Fruit fly (Drosophila melanogaster) whole organism, adult: ENCODE results near the gene Jhbp7.

ENCODE experiments used
- CG11617 ChIP-seq: fragments of 200-800 bp; sonication (Bioruptor generic); optimal IDR thresholded peaks from 2 replicates; lab custom pipeline; 2017; ENCODE audit warnings: mild to moderate bottlenecking, missing biosample characterization, missing genetic modification reagents, missing genetic modification characterization
- CG12768 ChIP-seq: fragments of 200-800 bp; sonication (Bioruptor generic); optimal IDR thresholded peaks from 2 replicates; lab custom pipeline; 2017; ENCODE audit warnings: missing biosample characterization, missing genetic modification characterization, mild to moderate bottlenecking, moderate library complexity, missing genetic modification reagents
- CG14711 ChIP-seq: fragments of 200-800 bp; sonication (Bioruptor generic); optimal IDR thresholded peaks from 2 replicates; lab custom pipeline; 2018; ENCODE audit warnings: missing biosample characterization, mild to moderate bottlenecking, missing genetic modification characterization, moderate library complexity
- CG1620 ChIP-seq: fragments of 200-800 bp; sonication (Bioruptor generic); optimal IDR thresholded peaks from 2 replicates; lab custom pipeline; 2016; ENCODE audit warnings: missing biosample characterization, missing genetic modification characterization
- CG33017 ChIP-seq: fragments of 200-800 bp; sonication (Bioruptor generic); optimal IDR thresholded peaks from 2 replicates; lab custom pipeline; 2018; ENCODE audit warnings: missing biosample characterization, mild to moderate bottlenecking, missing genetic modification characterization, moderate library complexity
- CG5204 ChIP-seq: fragments of 200-800 bp; sonication (Bioruptor generic); optimal IDR thresholded peaks from 2 replicates; lab custom pipeline; 2016; ENCODE audit warnings: missing biosample characterization, missing genetic modification characterization
- CG7045 ChIP-seq: fragments of 200-800 bp; sonication (Bioruptor generic); optimal IDR thresholded peaks from 2 replicates; lab custom pipeline; 2017; ENCODE audit warnings: missing biosample characterization, mild to moderate bottlenecking, missing genetic modification characterization
- CG7101 ChIP-seq: fragments of 200-800 bp; sonication (Bioruptor generic); optimal IDR thresholded peaks from 2 replicates; lab custom pipeline; 2018; ENCODE audit warnings: missing biosample characterization, mild to moderate bottlenecking, missing genetic modification characterization, moderate library complexity
- Clk ChIP-seq: fragments of 200-800 bp; sonication (Bioruptor generic); optimal IDR thresholded peaks from 2 replicates; lab custom pipeline; 2017; ENCODE audit warnings: missing biosample characterization, missing genetic modification characterization
- Crg-1 ChIP-seq: fragments of 200-800 bp; sonication (Bioruptor generic); optimal IDR thresholded peaks from 2 replicates; lab custom pipeline; 2016; ENCODE audit warnings: missing biosample characterization, missing genetic modification characterization
- Mnt ChIP-seq: fragments of 200-800 bp; sonication (Bioruptor generic); optimal IDR thresholded peaks from 2 replicates; lab custom pipeline; 2016; ENCODE audit warnings: missing biosample characterization, mild to moderate bottlenecking, missing genetic modification characterization
- kay ChIP-seq: fragments of 200-800 bp; sonication (Bioruptor generic); peaks from one replicate; lab custom pipeline; 2016; ENCODE audit warnings: missing biosample characterization, missing genetic modification characterization, borderline replicate concordance
- ovo ChIP-seq: fragments of 200-800 bp; sonication (Bioruptor generic); optimal IDR thresholded peaks from 2 replicates; lab custom pipeline; 2016; ENCODE audit warnings: missing biosample characterization, missing genetic modification characterization
- pad ChIP-seq: fragments of 200-800 bp; sonication (Bioruptor generic); optimal IDR thresholded peaks from 3 replicates; lab custom pipeline; 2017; ENCODE audit warnings: missing biosample characterization, missing genetic modification characterization, mild to moderate bottlenecking, moderate library complexity, missing genetic modification reagents

dm6 chr3R:25269909-25270308 lies 32.5 kb downstream of the Jhbp7 start, which contains the start of the genes CG11889 and CG11891:
- no peak for TF ChIP-seq CG1620 (GFP tag; lab: Kevin White, UChicago)
- no peak for TF ChIP-seq Clk (GFP tag; lab: Kevin White, UChicago)
- TF ChIP-seq CG14711 (tag; lab: Kevin White, UChicago): no peak
- no peak for TF ChIP-seq CG5204 (GFP tag; lab: Kevin White, UChicago)
- no peak for TF ChIP-seq CG7045 (GFP tag; lab: Kevin White, UChicago)
- TF ChIP-seq CG11617: no peak
- TF ChIP-seq CG7101 (tag; lab: Kevin White, UChicago): no peak
- no peak for TF ChIP-seq kay (GFP tag; lab: Kevin White, UChicago)
- no peak for TF ChIP-seq CG33017 (tag; lab: Kevin White, UChicago)
- no peak for TF ChIP-seq Crg-1
- no peak for TF ChIP-seq Mnt
- no peak for TF ChIP-seq CG12768
- no peak for TF ChIP-seq ovo (GFP tag; lab: Kevin White, UChicago)
- TF ChIP-seq pad (GFP tag; lab: Kevin White, UChicago): no peak
